Worm (Caenorhabditis elegans) whole organism, L3 larva: ENCODE measurements around the gene gadr-3.

Source experiments
- R02D3.7 ChIP-seq: fragments of 150-350 bp; optimal IDR thresholded peaks from 2 replicates; lab custom pipeline; 2014; ENCODE audit warnings: missing biosample characterization, missing genetic modification characterization
- ZK546.5 ChIP-seq: sonication (generic microtip); optimal IDR thresholded peaks from 2 replicates; lab custom pipeline; 2017; ENCODE audit warnings: missing biosample characterization, missing genetic modification characterization
- aly-2 ChIP-seq: fragments of 150-350 bp; optimal IDR thresholded peaks from 2 replicates; lab custom pipeline; 2014; ENCODE audit warnings: missing biosample characterization, missing genetic modification characterization
- ama-1 ChIP-seq: fragments of 150-350 bp; optimal IDR thresholded peaks from 2 replicates; lab custom pipeline; 2018
- ceh-16 ChIP-seq: sonication (generic microtip); optimal IDR thresholded peaks from 2 replicates; lab custom pipeline; 2017; ENCODE audit warnings: missing biosample characterization, missing genetic modification characterization
- ceh-28 ChIP-seq: fragments of 150-350 bp; optimal IDR thresholded peaks from 2 replicates; lab custom pipeline; 2014; ENCODE audit warnings: missing biosample characterization, missing genetic modification reagents, missing genetic modification characterization
- ceh-82 ChIP-seq: fragments of 150-350 bp; optimal IDR thresholded peaks from 2 replicates; lab custom pipeline; 2014; ENCODE audit warnings: missing biosample characterization, missing genetic modification characterization
- ceh-9 ChIP-seq: sonication (generic microtip); optimal IDR thresholded peaks from 2 replicates; lab custom pipeline; 2018; ENCODE audit warnings: missing biosample characterization, missing genetic modification characterization
- egl-27 ChIP-seq: sonication (generic microtip); optimal IDR thresholded peaks from 4 replicates; lab custom pipeline; 2017; ENCODE audit warnings: missing biosample characterization, missing genetic modification reagents, missing genetic modification characterization
- egl-5 ChIP-seq: fragments of 150-350 bp; optimal IDR thresholded peaks from 2 replicates; lab custom pipeline; 2017; ENCODE audit warnings: missing biosample characterization, missing genetic modification reagents, missing genetic modification characterization, inconsistent platforms
- elt-2 ChIP-seq: sonication (generic microtip); optimal IDR thresholded peaks from 2 replicates; lab custom pipeline; 2016; ENCODE audit warnings: missing genetic modification reagents, mild to moderate bottlenecking, missing genetic modification characterization, missing compliant biosample characterization
- elt-3 ChIP-seq, 3 experiments: fragments of 150-350 bp in 1 of 3; sonication (generic microtip) in 2 of 3; optimal IDR thresholded peaks; 2 replicates in 2 of 3; 4 replicates in 1 of 3; lab custom pipeline; 2014 to 2017; ENCODE audit warnings: missing biosample characterization in 3 of 3, missing genetic modification characterization in 3 of 3
- eor-1 ChIP-seq, 2 experiments: fragments of 150-350 bp; optimal IDR thresholded peaks; 2 replicates each; lab custom pipeline; 2014 to 2018; ENCODE audit warnings: missing biosample characterization in 2 of 2, missing genetic modification characterization in 2 of 2
- fkh-10 ChIP-seq: sonication (generic microtip); optimal IDR thresholded peaks from 2 replicates; lab custom pipeline; 2017; ENCODE audit warnings: missing biosample characterization, missing genetic modification reagents, missing genetic modification characterization
- fkh-2 ChIP-seq: fragments of 150-350 bp; optimal IDR thresholded peaks from 2 replicates; lab custom pipeline; 2014; ENCODE audit warnings: missing biosample characterization, missing genetic modification reagents, missing genetic modification characterization
- fos-1 ChIP-seq: fragments of 150-350 bp; optimal IDR thresholded peaks from 2 replicates; lab custom pipeline; 2014; ENCODE audit warnings: missing biosample characterization, missing genetic modification characterization
- lin-15B ChIP-seq: fragments of 150-350 bp; optimal IDR thresholded peaks from 2 replicates; lab custom pipeline; 2014; ENCODE audit warnings: missing biosample characterization, missing genetic modification characterization
- lin-39 ChIP-seq: fragments of 150-350 bp; optimal IDR thresholded peaks from 2 replicates; lab custom pipeline; 2018; ENCODE audit warnings: missing biosample characterization, missing genetic modification reagents, missing genetic modification characterization
- lsy-12 ChIP-seq: sonication (generic microtip); optimal IDR thresholded peaks from 2 replicates; lab custom pipeline; 2016; ENCODE audit warnings: mild to moderate bottlenecking, missing genetic modification characterization, missing compliant biosample characterization
- mdl-1 ChIP-seq: fragments of 150-350 bp; optimal IDR thresholded peaks from 2 replicates; lab custom pipeline; 2014; ENCODE audit warnings: missing biosample characterization, missing genetic modification characterization
- mml-1 ChIP-seq: fragments of 150-350 bp; sonication (generic microtip); optimal IDR thresholded peaks from 3 replicates; lab custom pipeline; 2014; ENCODE audit warnings: missing biosample characterization, missing genetic modification characterization
- nfya-1 ChIP-seq: sonication (generic microtip); optimal IDR thresholded peaks from 2 replicates; lab custom pipeline; 2017; ENCODE audit warnings: missing genetic modification characterization, mild to moderate bottlenecking, missing compliant biosample characterization, antibody characterized with exemption, moderate library complexity; ENCODE audit not compliant: insufficient read depth
- nhr-11 ChIP-seq: fragments of 150-350 bp; optimal IDR thresholded peaks from 2 replicates; lab custom pipeline; 2014; ENCODE audit warnings: missing biosample characterization, missing genetic modification characterization
- nhr-12 ChIP-seq: fragments of 150-350 bp; optimal IDR thresholded peaks from 2 replicates; lab custom pipeline; 2014; ENCODE audit warnings: missing biosample characterization, missing genetic modification characterization
- nhr-28 ChIP-seq: fragments of 150-350 bp; optimal IDR thresholded peaks from 2 replicates; lab custom pipeline; 2014; ENCODE audit warnings: missing biosample characterization, missing genetic modification characterization
- nhr-43 ChIP-seq: sonication (generic microtip); optimal IDR thresholded peaks from 2 replicates; lab custom pipeline; 2016; ENCODE audit warnings: mild to moderate bottlenecking, missing genetic modification characterization, missing compliant biosample characterization; ENCODE audit not compliant: poor library complexity, severe bottlenecking
- nhr-67 ChIP-seq: fragments of 150-350 bp; optimal IDR thresholded peaks from 2 replicates; lab custom pipeline; 2014; ENCODE audit warnings: missing biosample characterization, missing genetic modification characterization
- nhr-77 ChIP-seq: fragments of 150-350 bp; optimal IDR thresholded peaks from 2 replicates; lab custom pipeline; 2014; ENCODE audit warnings: missing biosample characterization, missing genetic modification characterization
- pha-4 ChIP-seq: fragments of 150-350 bp; optimal IDR thresholded peaks from 2 replicates; lab custom pipeline; 2014; ENCODE audit warnings: missing biosample characterization, missing genetic modification reagents, missing genetic modification characterization
- pqm-1 ChIP-seq: fragments of 150-350 bp; optimal IDR thresholded peaks from 2 replicates; lab custom pipeline; 2017; ENCODE audit warnings: missing biosample characterization, missing genetic modification characterization, inconsistent platforms
- sea-2 ChIP-seq: fragments of 150-350 bp; sonication (generic microtip); optimal IDR thresholded peaks from 4 replicates; lab custom pipeline; 2014; ENCODE audit warnings: missing biosample characterization, missing genetic modification reagents, missing genetic modification characterization
- skn-1 ChIP-seq: fragments of 150-350 bp; optimal IDR thresholded peaks from 2 replicates; lab custom pipeline; 2014; ENCODE audit warnings: missing biosample characterization, missing genetic modification characterization
- snpc-4 ChIP-seq: fragments of 150-350 bp; optimal IDR thresholded peaks from 2 replicates; lab custom pipeline; 2014; ENCODE audit warnings: missing biosample characterization, missing genetic modification characterization
- unc-39 ChIP-seq: sonication (generic microtip); optimal IDR thresholded peaks from 4 replicates; lab custom pipeline; 2017; ENCODE audit warnings: missing biosample characterization, missing genetic modification characterization
- unc-62 ChIP-seq: fragments of 150-350 bp; sonication (generic microtip); optimal IDR thresholded peaks from 4 replicates; lab custom pipeline; 2014; ENCODE audit warnings: missing biosample characterization, missing genetic modification reagents, missing genetic modification characterization
- zag-1 ChIP-seq: fragments of 150-350 bp; optimal IDR thresholded peaks from 2 replicates; lab custom pipeline; 2014; ENCODE audit warnings: missing biosample characterization, missing genetic modification characterization
- ztf-11 ChIP-seq: fragments of 150-350 bp; optimal IDR thresholded peaks from 2 replicates; lab custom pipeline; 2014; ENCODE audit warnings: missing biosample characterization, missing genetic modification characterization

Gene gadr-3

DNA sequence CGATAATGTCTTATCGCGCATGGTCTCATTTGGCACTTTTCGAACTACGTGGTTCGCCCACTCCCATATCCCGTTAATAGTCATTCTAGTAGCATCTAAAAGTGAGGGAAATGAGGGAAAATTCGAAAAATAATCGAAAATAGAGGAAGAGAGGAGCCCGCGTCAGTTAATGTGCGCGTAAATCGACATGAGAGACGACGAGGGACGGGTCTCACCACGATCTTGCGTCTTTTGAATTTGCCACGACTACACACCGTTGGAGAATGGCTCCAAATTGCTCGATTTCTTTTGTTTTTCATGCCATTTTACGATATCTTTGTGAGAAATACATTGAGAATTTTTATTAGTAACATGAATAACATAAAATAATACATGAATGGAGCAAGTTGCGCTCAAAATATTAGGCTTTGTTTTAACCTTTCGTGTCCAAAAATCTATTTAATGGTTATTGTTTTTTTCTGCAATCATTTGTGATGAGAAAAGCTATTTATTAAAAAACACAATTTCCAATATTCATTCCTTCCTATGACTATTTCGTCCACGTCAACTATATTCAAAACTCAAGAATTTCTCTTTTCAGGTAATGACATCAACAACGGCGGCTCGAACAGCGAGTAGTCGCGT, 37.6 kb downstream of the gadr-3 start, which contains the start of the genes gen-1 and stt-3:
Gene gen-1, minus strand, starts transcription at position 95 of the 624 bp plus-strand sequence.
Gene stt-3, plus strand, starts transcription at position 574 of the 624 bp plus-strand sequence.
- no peak for TF ChIP-seq mdl-1 (tag; lab: Kevin White, UChicago)
- TF ChIP-seq R02D3.7 (tag; lab: Kevin White, UChicago), result peak; percentile 80
- no peak for TF ChIP-seq ama-1 (lab: Kevin White, UChicago)
- TF ChIP-seq unc-62 (GFP tag; lab: Kevin White, UChicago), result no peak
- TF ChIP-seq lin-15B, result peak; percentile 62
- TF ChIP-seq zag-1 (tag; lab: Kevin White, UChicago), result no peak
- TF ChIP-seq fos-1 (tag; lab: Kevin White, UChicago), result no peak
- TF ChIP-seq egl-27, result no peak
- TF ChIP-seq pqm-1 (tag; lab: Kevin White, UChicago), result no peak
- no peak for TF ChIP-seq pha-4 (tag; lab: Kevin White, UChicago)
- TF ChIP-seq egl-5 (tag; lab: Kevin White, UChicago), result no peak
- TF ChIP-seq nfya-1, result no peak
- peak; percentile 12 for TF ChIP-seq elt-2
- no peak for TF ChIP-seq skn-1
- no peak for TF ChIP-seq eor-1 (tag; optimal IDR thresholded peaks at IDR 0.05; lab: Kevin White, UChicago)
- no peak for TF ChIP-seq ceh-28 (tag; lab: Kevin White, UChicago)
- no peak for TF ChIP-seq elt-3 (tag; optimal IDR thresholded peaks at IDR 0.05; lab: Kevin White, UChicago)
- TF ChIP-seq lin-39, result peak; percentile 69
- TF ChIP-seq fkh-2 (tag; lab: Kevin White, UChicago), result no peak
- no peak for TF ChIP-seq ZK546.5
- TF ChIP-seq lsy-12 (tag; lab: Kevin White, UChicago), result no peak
- TF ChIP-seq nhr-28 (tag; lab: Kevin White, UChicago), result no peak
- no peak for TF ChIP-seq ceh-9 (tag; lab: Kevin White, UChicago)
- no peak for TF ChIP-seq ceh-82 (tag; lab: Kevin White, UChicago)
- no peak for TF ChIP-seq unc-39 (tag; lab: Kevin White, UChicago)
- no peak for TF ChIP-seq nhr-43 (tag; lab: Kevin White, UChicago)
- no peak for TF ChIP-seq fkh-10 (GFP tag; lab: Kevin White, UChicago)
- TF ChIP-seq nhr-11, result no peak
- TF ChIP-seq snpc-4 (tag; lab: Kevin White, UChicago), result no peak
- no peak for TF ChIP-seq ztf-11 (tag; lab: Kevin White, UChicago)
- TF ChIP-seq, all 47 proteins: peak for 4

DNA sequence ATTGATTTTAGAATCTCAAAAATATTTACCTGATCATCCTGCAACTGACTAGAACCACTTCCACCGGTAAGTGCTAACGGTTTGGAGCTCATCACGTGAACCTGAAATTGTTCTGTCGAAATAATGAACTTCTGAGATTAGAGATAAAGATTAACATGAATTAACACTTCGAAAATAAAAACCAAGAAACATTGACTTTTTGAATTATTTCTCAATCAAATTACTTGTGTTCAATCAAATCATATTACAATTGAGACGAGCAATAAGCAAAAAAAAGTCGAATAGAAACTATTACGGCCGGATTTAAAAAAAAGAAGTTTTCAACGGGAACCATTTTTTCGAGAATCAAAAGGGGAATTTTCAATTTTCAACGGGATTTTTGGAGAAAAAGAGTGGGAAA, 40.1 kb downstream of the gadr-3 start, which contains the start of gene bcas-2:
Gene bcas-2, minus strand, starts transcription at position 101 of the 400 bp plus-strand sequence.
- no peak for TF ChIP-seq R02D3.7 (tag; lab: Kevin White, UChicago)
- TF ChIP-seq ceh-16 (tag; lab: Kevin White, UChicago), result no peak
- no peak for TF ChIP-seq pqm-1 (tag; lab: Kevin White, UChicago)
- no peak for TF ChIP-seq ceh-82 (tag; lab: Kevin White, UChicago)
- TF ChIP-seq zag-1 (tag; lab: Kevin White, UChicago), result no peak
- TF ChIP-seq ztf-11 (tag; lab: Kevin White, UChicago), result no peak
- no peak for TF ChIP-seq unc-62 (GFP tag; lab: Kevin White, UChicago)
- no peak for TF ChIP-seq pha-4 (tag; lab: Kevin White, UChicago)
- TF ChIP-seq mml-1 (tag; lab: Kevin White, UChicago), result no peak
- no peak for TF ChIP-seq nfya-1
- no peak for TF ChIP-seq sea-2 (GFP tag; lab: Kevin White, UChicago)
- TF ChIP-seq nhr-67, result no peak

DNA sequence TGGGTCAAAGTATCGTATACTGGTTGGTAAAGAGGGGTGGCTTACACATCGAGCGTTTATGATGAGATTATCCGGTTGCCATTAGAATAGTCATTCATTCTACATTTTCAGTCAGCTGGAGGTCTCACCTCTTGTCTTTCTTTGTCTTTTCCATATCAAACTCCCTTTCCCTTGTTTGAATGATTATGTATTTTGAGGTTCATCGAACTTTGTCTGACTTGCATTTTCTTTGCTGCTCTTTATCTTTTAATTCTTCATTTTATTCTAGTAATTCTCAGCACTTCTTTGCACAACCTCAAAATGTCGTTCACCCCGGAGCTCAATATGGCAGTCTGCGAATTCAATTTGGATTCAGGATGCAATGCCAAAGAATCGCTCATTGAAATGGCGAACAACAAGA, 45.3 kb downstream of the gadr-3 start, which contains the start of gene T12A2.3:
Gene T12A2.3, plus strand, starts transcription at position 301 of the 400 bp plus-strand sequence.
- TF ChIP-seq nhr-67 (no peak), sea-2 (GFP tag; lab: Kevin White, UChicago) (no peak), elt-2 (no peak), aly-2 (no peak), nhr-77 (tag; lab: Kevin White, UChicago) (no peak), nhr-12 (tag; lab: Kevin White, UChicago) (no peak)
